Worm (Caenorhabditis elegans) whole organism, late embryonic: ENCODE results near the gene pqn-48.

Experiments
- C08G9.2 ChIP-seq: sonication (generic microtip); optimal IDR thresholded peaks from 2 replicates; lab custom pipeline; 2016; ENCODE audit warnings: mild to moderate bottlenecking, missing genetic modification characterization, moderate library complexity, missing compliant biosample characterization
- C38D4.7 ChIP-seq: fragments of 200-800 bp; sonication (Bioruptor generic); optimal IDR thresholded peaks from 2 replicates; lab custom pipeline; 2018; ENCODE audit warnings: mild to moderate bottlenecking, missing genetic modification characterization, moderate library complexity, missing compliant biosample characterization
- F13H6.1 ChIP-seq: sonication (generic microtip); optimal IDR thresholded peaks from 2 replicates; lab custom pipeline; 2016; ENCODE audit warnings: missing genetic modification characterization, missing compliant biosample characterization
- K02D7.2 ChIP-seq: sonication (generic microtip); optimal IDR thresholded peaks from 2 replicates; lab custom pipeline; 2017; ENCODE audit warnings: mild to moderate bottlenecking, missing genetic modification characterization, missing compliant biosample characterization
- K09A11.1 ChIP-seq: sonication (generic microtip); optimal IDR thresholded peaks from 2 replicates; lab custom pipeline; 2017; ENCODE audit warnings: antibody characterized with exemption, mild to moderate bottlenecking, missing genetic modification characterization, missing compliant biosample characterization; ENCODE audit not compliant: insufficient read depth
- Y22D7AL.16 ChIP-seq: sonication (generic microtip); optimal IDR thresholded peaks from 2 replicates; lab custom pipeline; 2016; ENCODE audit warnings: missing genetic modification characterization, missing compliant biosample characterization
- ahr-1 ChIP-seq: sonication (generic microtip); optimal IDR thresholded peaks from 2 replicates; lab custom pipeline; 2016; ENCODE audit warnings: missing genetic modification characterization, missing compliant biosample characterization
- ceh-18 ChIP-seq: sonication (generic microtip); optimal IDR thresholded peaks from 2 replicates; lab custom pipeline; 2016; ENCODE audit warnings: missing genetic modification characterization, missing compliant biosample characterization
- ceh-2 ChIP-seq: sonication (generic microtip); optimal IDR thresholded peaks from 2 replicates; lab custom pipeline; 2016; ENCODE audit warnings: missing genotype, missing genetic modification characterization, missing compliant biosample characterization
- ceh-22 ChIP-seq: sonication (generic microtip); optimal IDR thresholded peaks from 2 replicates; lab custom pipeline; 2017; ENCODE audit warnings: missing biosample characterization, missing genetic modification characterization
- ceh-24 ChIP-seq: sonication (generic microtip); optimal IDR thresholded peaks from 2 replicates; lab custom pipeline; 2016; ENCODE audit warnings: mild to moderate bottlenecking, missing genetic modification characterization, missing compliant biosample characterization
- ceh-30 ChIP-seq: fragments of 150-350 bp; optimal IDR thresholded peaks from 2 replicates; lab custom pipeline; 2014; ENCODE audit warnings: missing biosample characterization, missing genetic modification characterization
- ceh-34 ChIP-seq: sonication (generic microtip); optimal IDR thresholded peaks from 2 replicates; lab custom pipeline; 2016; ENCODE audit warnings: mild to moderate bottlenecking, missing genetic modification characterization, missing compliant biosample characterization
- ceh-48 ChIP-seq: sonication (generic microtip); optimal IDR thresholded peaks from 2 replicates; lab custom pipeline; 2016; ENCODE audit warnings: missing genetic modification characterization, inconsistent platforms, missing compliant biosample characterization
- ceh-6 ChIP-seq: fragments of 200-800 bp; sonication (Bioruptor generic); optimal IDR thresholded peaks from 2 replicates; lab custom pipeline; 2018; ENCODE audit warnings: mild to moderate bottlenecking, missing genetic modification characterization, missing compliant biosample characterization
- che-1 ChIP-seq: sonication (generic microtip); optimal IDR thresholded peaks from 2 replicates; lab custom pipeline; 2016; ENCODE audit warnings: mild to moderate bottlenecking, missing genetic modification characterization, missing compliant biosample characterization
- dmd-4 ChIP-seq: sonication (generic microtip); optimal IDR thresholded peaks from 2 replicates; lab custom pipeline; 2016; ENCODE audit warnings: borderline replicate concordance, missing genetic modification characterization, missing compliant biosample characterization
- dve-1 ChIP-seq: sonication (generic microtip); optimal IDR thresholded peaks from 2 replicates; lab custom pipeline; 2017; ENCODE audit warnings: antibody characterized with exemption, mild to moderate bottlenecking, missing genetic modification characterization, missing compliant biosample characterization
- elt-2 ChIP-seq: sonication (generic microtip); optimal IDR thresholded peaks from 2 replicates; lab custom pipeline; 2016; ENCODE audit warnings: missing genetic modification reagents, missing genetic modification characterization, missing compliant biosample characterization
- ets-4 ChIP-seq: sonication (generic microtip); optimal IDR thresholded peaks from 2 replicates; lab custom pipeline; 2016; ENCODE audit warnings: missing genetic modification characterization, missing compliant biosample characterization
- eyg-1 ChIP-seq: sonication (generic microtip); optimal IDR thresholded peaks from 2 replicates; lab custom pipeline; 2016; ENCODE audit warnings: missing genotype, missing genetic modification characterization, missing compliant biosample characterization
- fax-1 ChIP-seq: sonication (generic microtip); optimal IDR thresholded peaks from 2 replicates; lab custom pipeline; 2016; ENCODE audit warnings: missing genotype, missing genetic modification characterization, missing compliant biosample characterization
- fkh-10 ChIP-seq: fragments of 150-350 bp; optimal IDR thresholded peaks from 2 replicates; lab custom pipeline; 2014; ENCODE audit warnings: missing biosample characterization, missing genetic modification reagents, missing genetic modification characterization
- gmeb-2 ChIP-seq: sonication (generic microtip); optimal IDR thresholded peaks from 2 replicates; lab custom pipeline; 2016; ENCODE audit warnings: missing genetic modification characterization, inconsistent platforms, missing compliant biosample characterization
- hlh-13 ChIP-seq: fragments of 200-800 bp; sonication (Bioruptor generic); optimal IDR thresholded peaks from 2 replicates; lab custom pipeline; 2018; ENCODE audit warnings: mild to moderate bottlenecking, missing genetic modification characterization, missing compliant biosample characterization
- hlh-15 ChIP-seq: sonication (generic microtip); optimal IDR thresholded peaks from 2 replicates; lab custom pipeline; 2016; ENCODE audit warnings: missing genetic modification characterization, missing compliant biosample characterization
- hlh-30 ChIP-seq: sonication (generic microtip); optimal IDR thresholded peaks from 2 replicates; lab custom pipeline; 2017; ENCODE audit warnings: antibody characterized with exemption, missing genetic modification characterization, missing compliant biosample characterization; ENCODE audit not compliant: insufficient read depth
- hlh-6 ChIP-seq: sonication (generic microtip); optimal IDR thresholded peaks from 2 replicates; lab custom pipeline; 2016; ENCODE audit warnings: missing genotype, missing genetic modification characterization, missing compliant biosample characterization
- hlh-8 ChIP-seq: sonication (generic microtip); optimal IDR thresholded peaks from 2 replicates; lab custom pipeline; 2016; ENCODE audit warnings: missing genotype, missing genetic modification characterization, missing compliant biosample characterization
- lim-6 ChIP-seq: sonication (generic microtip); optimal IDR thresholded peaks from 2 replicates; lab custom pipeline; 2016; ENCODE audit warnings: missing genetic modification characterization, missing compliant biosample characterization
- lin-11 ChIP-seq: fragments of 200-800 bp; sonication (Bioruptor generic); optimal IDR thresholded peaks from 2 replicates; lab custom pipeline; 2018; ENCODE audit warnings: mild to moderate bottlenecking, missing genetic modification characterization, missing compliant biosample characterization
- madf-2 ChIP-seq: sonication (generic microtip); optimal IDR thresholded peaks from 2 replicates; lab custom pipeline; 2017; ENCODE audit warnings: missing genetic modification characterization, missing compliant biosample characterization
- mec-3 ChIP-seq: sonication (generic microtip); optimal IDR thresholded peaks from 2 replicates; lab custom pipeline; 2016; ENCODE audit warnings: borderline replicate concordance, missing genetic modification characterization, missing compliant biosample characterization
- nhr-11 ChIP-seq: fragments of 150-350 bp; optimal IDR thresholded peaks from 2 replicates; lab custom pipeline; 2014; ENCODE audit warnings: missing biosample characterization, missing genetic modification characterization
- nhr-232 ChIP-seq: sonication (generic microtip); optimal IDR thresholded peaks from 2 replicates; lab custom pipeline; 2016; ENCODE audit warnings: missing genetic modification characterization, missing compliant biosample characterization
- npax-4 ChIP-seq: sonication (generic microtip); optimal IDR thresholded peaks from 2 replicates; lab custom pipeline; 2016; ENCODE audit warnings: missing genetic modification characterization, missing compliant biosample characterization
- odd-2 ChIP-seq: sonication (generic microtip); optimal IDR thresholded peaks from 2 replicates; lab custom pipeline; 2017; ENCODE audit warnings: antibody characterized with exemption, mild to moderate bottlenecking, missing genetic modification characterization, missing compliant biosample characterization
- pag-3 ChIP-seq: sonication (generic microtip); optimal IDR thresholded peaks from 2 replicates; lab custom pipeline; 2016; ENCODE audit warnings: missing compliant biosample characterization, missing genetic modification characterization, borderline replicate concordance
- pax-1 ChIP-seq: fragments of 150-350 bp; optimal IDR thresholded peaks from 2 replicates; lab custom pipeline; 2014; ENCODE audit warnings: missing biosample characterization, missing genetic modification characterization
- pha-4 ChIP-seq: fragments of 150-350 bp; optimal IDR thresholded peaks from 2 replicates; lab custom pipeline; 2018; ENCODE audit warnings: missing biosample characterization, missing genetic modification reagents, missing genetic modification characterization
- pqm-1 ChIP-seq: sonication (generic microtip); optimal IDR thresholded peaks from 2 replicates; lab custom pipeline; 2016; ENCODE audit warnings: missing genetic modification characterization, missing compliant biosample characterization
- pros-1 ChIP-seq: fragments of 150-350 bp; optimal IDR thresholded peaks from 2 replicates; lab custom pipeline; 2014; ENCODE audit warnings: missing biosample characterization, missing genetic modification reagents, missing genetic modification characterization
- ref-2 ChIP-seq: sonication (generic microtip); optimal IDR thresholded peaks from 2 replicates; lab custom pipeline; 2016; ENCODE audit warnings: missing genetic modification characterization, missing compliant biosample characterization
- rnt-1 ChIP-seq: sonication (generic microtip); optimal IDR thresholded peaks from 2 replicates; lab custom pipeline; 2016; ENCODE audit warnings: missing genetic modification characterization, missing compliant biosample characterization
- sdc-2 ChIP-seq: sonication (generic microtip); optimal IDR thresholded peaks from 2 replicates; lab custom pipeline; 2016; ENCODE audit warnings: missing genotype, missing genetic modification characterization, missing compliant biosample characterization
- sox-2 ChIP-seq: fragments of 200-800 bp; sonication (Bioruptor generic); IDR thresholded peaks from 2 replicates; pipeline ENCODE4 v1.3.6; 2022; ENCODE audit warnings: missing genetic modification reagents, missing genetic modification characterization, missing compliant biosample characterization
- sox-4 ChIP-seq: sonication (generic microtip); optimal IDR thresholded peaks from 2 replicates; lab custom pipeline; 2017; ENCODE audit warnings: mild to moderate bottlenecking, missing genetic modification characterization, inconsistent platforms, missing compliant biosample characterization
- syd-9 ChIP-seq: sonication (generic microtip); optimal IDR thresholded peaks from 2 replicates; lab custom pipeline; 2016; ENCODE audit warnings: mild to moderate bottlenecking, missing genetic modification characterization, moderate library complexity, missing compliant biosample characterization
- tbx-2 ChIP-seq: sonication (generic microtip); optimal IDR thresholded peaks from 2 replicates; lab custom pipeline; 2016; ENCODE audit warnings: missing genetic modification characterization, missing compliant biosample characterization
- tbx-7 ChIP-seq: sonication (generic microtip); optimal IDR thresholded peaks from 2 replicates; lab custom pipeline; 2016; ENCODE audit warnings: missing genotype, missing genetic modification characterization, missing compliant biosample characterization
- unc-3 ChIP-seq, 2 experiments: fragments of 200-800 bp in 1 of 2; sonication (Bioruptor generic) in 1 of 2; sonication (generic microtip) in 1 of 2; conservative IDR thresholded peaks in 1 of 2; optimal IDR thresholded peaks in 1 of 2; 2 replicates each; pipeline versions ENCODE4 v1.3.6 to Lab custom; 2016 to 2022; ENCODE audit warnings: missing compliant biosample characterization in 2 of 2, missing genetic modification characterization in 2 of 2, missing genetic modification reagents in 1 of 2
- unc-55 ChIP-seq: sonication (generic microtip); optimal IDR thresholded peaks from 2 replicates; lab custom pipeline; 2017; ENCODE audit warnings: missing biosample characterization, missing genetic modification reagents, missing genetic modification characterization
- unc-86 ChIP-seq: sonication (generic microtip); optimal IDR thresholded peaks from 2 replicates; lab custom pipeline; 2016; ENCODE audit warnings: missing genetic modification characterization, missing compliant biosample characterization
- zip-5 ChIP-seq: sonication (generic microtip); optimal IDR thresholded peaks from 2 replicates; lab custom pipeline; 2016; ENCODE audit warnings: missing genetic modification characterization, missing compliant biosample characterization

The pqn-48 gene

ce11 chrII:3999537-3999936, 39.1 kb upstream of the pqn-48 start:
- TF ChIP-seq nhr-232 (tag; lab: Kevin White, UChicago) (no peak), odd-2 (tag; lab: Kevin White, UChicago) (no peak), ets-4 (no peak), tbx-7 (no peak), madf-2 (tag; lab: Kevin White, UChicago) (no peak), hlh-8 (tag; lab: Kevin White, UChicago) (no peak), ceh-2 (tag; lab: Kevin White, UChicago) (no peak), Y22D7AL.16 (tag; lab: Kevin White, UChicago) (no peak), lim-6 (tag; lab: Kevin White, UChicago) (no peak), K02D7.2 (tag; lab: Kevin White, UChicago) (no peak), zip-5 (tag; lab: Kevin White, UChicago) (no peak), hlh-6 (tag; lab: Kevin White, UChicago) (no peak), pros-1 (no peak), hlh-30 (tag; lab: Kevin White, UChicago) (no peak), eyg-1 (tag; lab: Kevin White, UChicago) (no peak), sox-2 (GFP tag; lab: Robert Waterston, UW) (no peak), ref-2 (tag; lab: Kevin White, UChicago) (peak; percentile 66), rnt-1 (tag; lab: Kevin White, UChicago) (no peak), lin-11 (tag; lab: Kevin White, UChicago) (no peak), ahr-1 (tag; lab: Kevin White, UChicago) (no peak), sdc-2 (tag; lab: Kevin White, UChicago) (peak; percentile 24), unc-86 (tag; lab: Kevin White, UChicago) (no peak), tbx-2 (peak; percentile 59), unc-55 (no peak), fax-1 (tag; lab: Kevin White, UChicago) (no peak), elt-2 (no peak), unc-3 (GFP tag; conservative IDR thresholded peaks at IDR 0.05; lab: Robert Waterston, UW) (no peak), unc-3 (tag; optimal IDR thresholded peaks at IDR 0.05; lab: Kevin White, UChicago) (no peak), C38D4.7 (GFP tag; lab: Kevin White, UChicago) (no peak), syd-9 (tag; lab: Kevin White, UChicago) (no peak), hlh-13 (GFP tag; lab: Kevin White, UChicago) (no peak), pha-4 (tag; lab: Kevin White, UChicago) (no peak), F13H6.1 (no peak), ceh-18 (tag; lab: Kevin White, UChicago) (no peak), K09A11.1 (no peak), ceh-48 (peak; percentile 18), mec-3 (tag; lab: Kevin White, UChicago) (no peak), pag-3 (no peak), C08G9.2 (tag; lab: Kevin White, UChicago) (peak; percentile 35), pax-1 (tag; lab: Kevin White, UChicago) (no peak), ceh-34 (tag; lab: Kevin White, UChicago) (peak; percentile 66), dmd-4 (tag; lab: Kevin White, UChicago) (no peak), npax-4 (tag; lab: Kevin White, UChicago) (no peak), nhr-11 (tag; lab: Kevin White, UChicago) (no peak), fkh-10 (GFP tag; lab: Kevin White, UChicago) (peak; percentile 43), pqm-1 (tag; lab: Kevin White, UChicago) (no peak), ceh-30 (tag; lab: Kevin White, UChicago) (no peak), ceh-22 (tag; lab: Kevin White, UChicago) (no peak), hlh-15 (no peak), ceh-6 (GFP tag; lab: Kevin White, UChicago) (peak; percentile 7), gmeb-2 (tag; lab: Kevin White, UChicago) (no peak), sox-4 (tag; lab: Kevin White, UChicago) (no peak), dve-1 (tag; lab: Kevin White, UChicago) (no peak), ceh-24 (tag; lab: Kevin White, UChicago) (no peak), che-1 (tag; lab: Kevin White, UChicago) (no peak)
